Worm (Caenorhabditis elegans): Measurements from ENCODE around the gene Y56A3A.16.

DNA sequence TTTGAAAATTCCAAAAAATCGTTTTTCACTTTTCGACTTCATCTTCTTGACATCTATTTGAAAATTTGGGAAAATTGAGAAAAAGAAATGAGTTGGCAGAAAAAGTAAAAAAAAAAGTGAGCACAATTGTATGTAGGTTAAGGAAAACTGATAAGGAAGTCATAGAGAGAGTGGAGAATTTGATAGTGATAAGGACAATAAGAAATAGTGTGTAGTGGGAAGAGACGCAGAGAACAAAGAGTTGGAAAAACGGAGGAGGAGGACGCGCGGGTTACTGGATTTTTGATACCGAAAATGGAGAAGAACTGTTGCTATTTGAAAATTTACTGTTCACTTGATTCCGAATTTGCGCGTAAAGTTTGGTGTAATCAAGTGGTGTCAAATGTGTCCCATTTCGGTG is 35.4 kb downstream of the Y56A3A.16 start, which contains the start of gene Y56A3A.6:
- TF ChIP-seq skn-1 (tag; optimal IDR thresholded peaks at IDR 0.05): no peak
- no peak for TF ChIP-seq unc-62 (GFP tag; optimal IDR thresholded peaks at IDR 0.05)
- TF ChIP-seq nhr-25 (tag; optimal IDR thresholded peaks at IDR 0.05): no peak
- no peak for TF ChIP-seq nhr-237 (tag; optimal IDR thresholded peaks at IDR 0.05)
